Fruit fly (Drosophila melanogaster): ENCODE results near the gene CG6041.

DNA sequence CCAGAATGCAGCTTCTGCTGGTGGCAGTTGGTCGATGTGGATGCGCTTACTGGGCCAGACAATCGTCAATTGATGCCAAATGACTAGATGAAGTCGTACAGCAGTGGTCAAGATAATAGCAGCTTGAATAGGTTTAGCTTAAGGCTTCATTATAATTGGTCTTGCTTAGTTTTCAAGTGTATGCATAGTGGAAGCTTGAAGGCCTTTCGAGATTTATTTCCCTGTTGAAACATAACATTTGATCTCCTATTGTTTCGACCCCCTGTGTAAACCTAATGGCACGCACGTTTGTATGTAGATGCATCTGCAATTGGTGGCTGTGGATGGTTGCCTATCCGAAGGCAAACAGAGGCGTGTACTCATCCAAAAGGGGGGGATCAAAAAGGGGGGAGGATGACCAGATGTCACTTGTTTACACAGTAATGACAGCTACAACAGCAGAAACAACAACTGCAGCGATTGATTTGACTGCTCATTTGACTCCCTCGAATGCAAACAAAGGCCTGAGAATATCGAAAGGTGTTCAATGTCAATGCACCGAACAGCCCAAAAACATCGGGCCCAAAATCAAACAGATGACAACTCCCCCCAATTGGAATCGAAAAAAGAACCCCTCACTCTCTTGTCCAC, 20.2 kb downstream of the CG6041 start:
- no peak for TF ChIP-seq EcR (GFP tag; optimal IDR thresholded peaks at IDR 0.05)
- peak; percentile 69 for TF ChIP-seq CG17806 (tag; optimal IDR thresholded peaks at IDR 0.05)
- peak; percentile 87 for TF ChIP-seq Ets98B (GFP tag; IDR thresholded peaks at IDR 0.05)
